Worm (Caenorhabditis elegans) whole organism, L4 larva: ENCODE results near the gene hgrs-1.

Experiments used
- D1046.2 ChIP-seq: fragments of 200-800 bp; sonication (Bioruptor generic); IDR thresholded peaks from 2 replicates; pipeline ENCODE4 v1.3.6; 2022; ENCODE audit warnings: missing genetic modification characterization, missing compliant biosample characterization
- F10B5.3 ChIP-seq: sonication (generic microtip); optimal IDR thresholded peaks from 2 replicates; lab custom pipeline; 2016; ENCODE audit warnings: mild to moderate bottlenecking, missing genetic modification characterization, missing compliant biosample characterization
- F26F4.8 ChIP-seq: fragments of 200-800 bp; sonication (Bioruptor generic); conservative IDR thresholded peaks from 2 replicates; pipeline ENCODE4 v1.3.6; 2022; ENCODE audit warnings: missing genetic modification characterization, missing compliant biosample characterization
- F44E2.7 ChIP-seq: fragments of 200-800 bp; sonication (Bioruptor generic); IDR thresholded peaks from 2 replicates; pipeline ENCODE4 v2.1.2; 2022; ENCODE audit warnings: missing genetic modification characterization, missing compliant biosample characterization
- T26A8.4 ChIP-seq: fragments of 200-800 bp; sonication (Bioruptor generic); IDR thresholded peaks from 2 replicates; pipeline ENCODE4 v1.3.6; 2022; ENCODE audit warnings: missing genetic modification characterization, missing compliant biosample characterization
- Y75B8A.6 ChIP-seq: fragments of 200-800 bp; sonication (Bioruptor generic); IDR thresholded peaks from 2 replicates; pipeline ENCODE4 v1.3.6; 2022; ENCODE audit warnings: missing genetic modification reagents, missing genetic modification characterization, missing compliant biosample characterization
- ZK337.2 ChIP-seq: fragments of 200-800 bp; sonication (Bioruptor generic); IDR thresholded peaks from 2 replicates; pipeline ENCODE4 v1.3.6; 2022; ENCODE audit warnings: missing genetic modification reagents, missing genetic modification characterization, missing compliant biosample characterization
- aly-2 ChIP-seq: sonication (generic microtip); optimal IDR thresholded peaks from 2 replicates; lab custom pipeline; 2018; ENCODE audit warnings: missing biosample characterization, missing genetic modification characterization
- ama-1 ChIP-seq: fragments of 150-350 bp; optimal IDR thresholded peaks from 2 replicates; lab custom pipeline; 2014; ENCODE audit warnings: inconsistent platforms, mixed read lengths
- ceh-20 ChIP-seq: fragments of 200-800 bp; sonication (Bioruptor generic); IDR thresholded peaks from 2 replicates; pipeline ENCODE4 v1.3.6; 2022; ENCODE audit warnings: missing genetic modification reagents, missing genetic modification characterization, missing compliant biosample characterization
- ceh-28 ChIP-seq: fragments of 150-350 bp; optimal IDR thresholded peaks from 2 replicates; lab custom pipeline; 2014; ENCODE audit warnings: missing biosample characterization, missing genetic modification reagents, missing genetic modification characterization
- ceh-44 ChIP-seq: fragments of 200-800 bp; sonication (Bioruptor generic); IDR thresholded peaks from 2 replicates; pipeline ENCODE4 v1.3.6; 2022; ENCODE audit warnings: missing genetic modification reagents, missing genetic modification characterization, missing compliant biosample characterization
- ceh-62 ChIP-seq: sonication (generic microtip); optimal IDR thresholded peaks from 2 replicates; lab custom pipeline; 2017; ENCODE audit warnings: missing biosample characterization, missing genetic modification characterization
- ceh-82 ChIP-seq: sonication (generic microtip); optimal IDR thresholded peaks from 2 replicates; lab custom pipeline; 2017; ENCODE audit warnings: missing biosample characterization, missing genetic modification characterization
- cey-2 ChIP-seq: sonication (generic microtip); optimal IDR thresholded peaks from 3 replicates; lab custom pipeline; 2017; ENCODE audit warnings: missing genetic modification characterization, mild to moderate bottlenecking, missing compliant biosample characterization, antibody characterized with exemption, borderline replicate concordance; ENCODE audit not compliant: insufficient read depth
- daf-19 ChIP-seq: fragments of 200-800 bp; sonication (Bioruptor generic); conservative IDR thresholded peaks from 2 replicates; pipeline ENCODE4 v1.3.6; 2022; ENCODE audit warnings: missing genetic modification characterization, missing compliant biosample characterization
- daf-8 ChIP-seq: fragments of 200-800 bp; sonication (Bioruptor generic); IDR thresholded peaks from 2 replicates; pipeline ENCODE4 v1.3.6; 2022; ENCODE audit warnings: missing genetic modification characterization, missing compliant biosample characterization
- dpl-1 ChIP-seq: fragments of 150-350 bp; optimal IDR thresholded peaks from 2 replicates; lab custom pipeline; 2014; ENCODE audit warnings: missing biosample characterization, missing genetic modification reagents, missing genetic modification characterization
- egl-43 ChIP-seq: fragments of 200-800 bp; sonication (Bioruptor generic); IDR thresholded peaks from 2 replicates; pipeline ENCODE4 v1.3.6; 2022; ENCODE audit warnings: missing genetic modification reagents, missing genetic modification characterization, missing compliant biosample characterization
- fos-1 ChIP-seq: fragments of 150-350 bp; optimal IDR thresholded peaks from 2 replicates; lab custom pipeline; 2014; ENCODE audit warnings: missing biosample characterization, missing genetic modification characterization
- gei-8 ChIP-seq: fragments of 200-800 bp; sonication (Bioruptor generic); optimal IDR thresholded peaks from 2 replicates; lab custom pipeline; 2018; ENCODE audit warnings: mild to moderate bottlenecking, missing genetic modification characterization, missing compliant biosample characterization
- hif-1 ChIP-seq, 2 experiments: sonication (generic microtip); optimal IDR thresholded peaks; 2 replicates each; lab custom pipeline; 2016 to 2017; ENCODE audit warnings: missing compliant biosample characterization in 2 of 2, missing genetic modification characterization in 2 of 2, missing genetic modification reagents in 2 of 2, missing genotype in 2 of 2, mild to moderate bottlenecking in 1 of 2
- hlh-30 ChIP-seq: sonication (generic microtip); optimal IDR thresholded peaks from 2 replicates; lab custom pipeline; 2017; ENCODE audit warnings: antibody characterized with exemption, mild to moderate bottlenecking, missing genetic modification characterization, missing compliant biosample characterization; ENCODE audit not compliant: insufficient read depth
- hmg-1.1 ChIP-seq: fragments of 200-800 bp; sonication (Bioruptor generic); IDR thresholded peaks from 2 replicates; pipeline ENCODE4 v1.3.6; 2022; ENCODE audit warnings: missing genetic modification reagents, missing genetic modification characterization, missing compliant biosample characterization
- lin-13 ChIP-seq: fragments of 150-350 bp; optimal IDR thresholded peaks from 2 replicates; lab custom pipeline; 2014; ENCODE audit warnings: missing biosample characterization, missing genetic modification reagents, missing genetic modification characterization
- lin-15B ChIP-seq: fragments of 150-350 bp; sonication (generic microtip); optimal IDR thresholded peaks from 3 replicates; lab custom pipeline; 2014; ENCODE audit warnings: missing biosample characterization, missing genetic modification characterization
- lin-29 ChIP-seq: fragments of 200-800 bp; sonication (Bioruptor generic); IDR thresholded peaks from 2 replicates; pipeline ENCODE4 v1.3.6; 2022; ENCODE audit warnings: missing genetic modification reagents, missing genetic modification characterization, missing compliant biosample characterization
- lsy-2 ChIP-seq, 2 experiments: fragments of 150-350 bp in 1 of 2; sonication (generic microtip) in 1 of 2; optimal IDR thresholded peaks; 2 replicates each; lab custom pipeline; 2014 to 2017; ENCODE audit warnings: missing biosample characterization in 2 of 2, missing genetic modification characterization in 2 of 2
- mdl-1 ChIP-seq, 2 experiments: fragments of 150-350 bp in 1 of 2; sonication (generic microtip) in 1 of 2; optimal IDR thresholded peaks; 2 replicates each; lab custom pipeline; 2014 to 2017; ENCODE audit warnings: missing biosample characterization in 2 of 2, missing genetic modification characterization in 2 of 2
- mdt-29 ChIP-seq: fragments of 200-800 bp; sonication (Bioruptor generic); IDR thresholded peaks from 2 replicates; pipeline ENCODE4 v1.3.6; 2022; ENCODE audit warnings: missing genetic modification reagents, missing genetic modification characterization, missing compliant biosample characterization
- nhr-25 ChIP-seq: sonication (generic microtip); optimal IDR thresholded peaks from 2 replicates; lab custom pipeline; 2017; ENCODE audit warnings: missing genetic modification characterization, mild to moderate bottlenecking, missing compliant biosample characterization, antibody characterized with exemption, moderate library complexity, borderline replicate concordance; ENCODE audit not compliant: insufficient read depth
- nhr-28 ChIP-seq: fragments of 150-350 bp; optimal IDR thresholded peaks from 2 replicates; lab custom pipeline; 2014; ENCODE audit warnings: missing biosample characterization, missing genetic modification characterization
- nhr-48 ChIP-seq: sonication (generic microtip); optimal IDR thresholded peaks from 2 replicates; lab custom pipeline; 2016; ENCODE audit warnings: mild to moderate bottlenecking, missing genetic modification characterization, missing compliant biosample characterization
- nhr-77 ChIP-seq: fragments of 150-350 bp; optimal IDR thresholded peaks from 2 replicates; lab custom pipeline; 2014; ENCODE audit warnings: missing biosample characterization, missing genetic modification characterization
- pha-4 ChIP-seq, 2 experiments: fragments of 150-350 bp in 1 of 2; fragments of 200-800 bp in 1 of 2; sonication (Bioruptor generic) in 1 of 2; IDR thresholded peaks in 1 of 2; optimal IDR thresholded peaks in 1 of 2; 2 replicates each; pipeline versions ENCODE4 v1.3.6 to Lab custom; 2014 to 2022; ENCODE audit warnings: missing genetic modification characterization in 2 of 2, missing genetic modification reagents in 2 of 2, missing biosample characterization in 1 of 2, missing compliant biosample characterization in 1 of 2
- rbr-2 ChIP-seq: sonication (generic microtip); optimal IDR thresholded peaks from 2 replicates; lab custom pipeline; 2016; ENCODE audit warnings: missing genotype, missing genetic modification characterization, missing compliant biosample characterization
- saeg-2 ChIP-seq: fragments of 200-800 bp; sonication (Bioruptor generic); IDR thresholded peaks from 2 replicates; pipeline ENCODE4 v1.3.6; 2022; ENCODE audit warnings: missing genetic modification reagents, missing genetic modification characterization, missing compliant biosample characterization
- sdz-12 ChIP-seq: fragments of 200-800 bp; sonication (Bioruptor generic); optimal IDR thresholded peaks from 2 replicates; lab custom pipeline; 2018; ENCODE audit warnings: mild to moderate bottlenecking, missing genetic modification characterization, missing compliant biosample characterization
- skn-1 ChIP-seq: fragments of 150-350 bp; optimal IDR thresholded peaks from 2 replicates; lab custom pipeline; 2014; ENCODE audit warnings: missing biosample characterization, missing genetic modification characterization
- tra-1 ChIP-seq: fragments of 200-800 bp; sonication (Bioruptor generic); IDR thresholded peaks from 2 replicates; pipeline ENCODE4 v1.3.6; 2022; ENCODE audit warnings: missing genetic modification reagents, missing genetic modification characterization, missing compliant biosample characterization
- unc-62 ChIP-seq, 3 experiments: fragments of 150-350 bp in 1 of 3; sonication (generic microtip); optimal IDR thresholded peaks in 2 of 3; peaks in 1 of 3; 1 replicate in 1 of 3; 2 replicates in 2 of 3; lab custom pipeline; 2014 to 2017; ENCODE audit warnings: missing biosample characterization in 3 of 3, missing genetic modification characterization in 3 of 3, missing genetic modification reagents in 3 of 3, missing genotype in 1 of 3
- vab-7 ChIP-seq: fragments of 200-800 bp; sonication (Bioruptor generic); IDR thresholded peaks from 2 replicates; pipeline ENCODE4 v1.3.6; 2022; ENCODE audit warnings: missing genetic modification reagents, missing genetic modification characterization, missing compliant biosample characterization
- zag-1 ChIP-seq: fragments of 150-350 bp; optimal IDR thresholded peaks from 2 replicates; lab custom pipeline; 2014; ENCODE audit warnings: missing biosample characterization, missing genetic modification characterization
- zip-11 ChIP-seq: fragments of 200-800 bp; sonication (Bioruptor generic); IDR thresholded peaks from 2 replicates; pipeline ENCODE4 v1.3.6; 2022; ENCODE audit warnings: missing genetic modification characterization, missing compliant biosample characterization
- zip-2 ChIP-seq: fragments of 150-350 bp; optimal IDR thresholded peaks from 2 replicates; lab custom pipeline; 2014; ENCODE audit warnings: missing biosample characterization, missing genetic modification characterization
- ztf-7 ChIP-seq: fragments of 150-350 bp; optimal IDR thresholded peaks from 2 replicates; lab custom pipeline; 2014; ENCODE audit warnings: missing biosample characterization, missing genetic modification characterization

The hgrs-1 gene

DNA sequence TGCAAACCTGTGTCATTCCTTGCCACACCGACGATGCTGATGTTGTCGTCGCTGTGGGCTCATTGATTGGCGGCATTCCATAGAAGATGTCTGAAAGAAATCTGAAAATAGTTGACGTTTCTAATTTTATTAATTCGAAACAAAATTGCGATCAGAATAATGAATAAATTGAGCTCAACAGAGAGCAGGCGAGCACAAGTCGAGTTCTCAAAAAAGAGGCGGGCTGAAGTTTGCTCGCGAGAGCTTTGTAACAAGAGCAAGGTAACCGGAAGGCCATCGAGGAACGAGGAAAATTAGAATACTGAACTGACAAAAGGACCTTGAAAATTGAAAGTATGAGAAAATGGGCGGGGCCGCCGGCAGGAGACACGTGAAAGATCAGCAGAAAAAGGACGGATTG, 30.7 kb upstream of the hgrs-1 start, which contains the start of gene nhr-66:
nhr-66 (minus strand) TSS at position 101 of the 400 bp plus-strand sequence.
- TF ChIP-seq lin-15B (tag; lab: Kevin White, UChicago) (no peak), lin-29 (GFP tag; lab: Robert Waterston, UW) (no peak), mdl-1 (tag; optimal IDR thresholded peaks at IDR 0.05; lab: Kevin White, UChicago) (no peak), gei-8 (GFP tag; lab: Kevin White, UChicago) (no peak), vab-7 (GFP tag; lab: Robert Waterston, UW) (no peak), ceh-82 (tag; lab: Kevin White, UChicago) (no peak), tra-1 (GFP tag; lab: Robert Waterston, UW) (no peak)
- TF ChIP-seq, all 104 proteins: peak for 0

DNA sequence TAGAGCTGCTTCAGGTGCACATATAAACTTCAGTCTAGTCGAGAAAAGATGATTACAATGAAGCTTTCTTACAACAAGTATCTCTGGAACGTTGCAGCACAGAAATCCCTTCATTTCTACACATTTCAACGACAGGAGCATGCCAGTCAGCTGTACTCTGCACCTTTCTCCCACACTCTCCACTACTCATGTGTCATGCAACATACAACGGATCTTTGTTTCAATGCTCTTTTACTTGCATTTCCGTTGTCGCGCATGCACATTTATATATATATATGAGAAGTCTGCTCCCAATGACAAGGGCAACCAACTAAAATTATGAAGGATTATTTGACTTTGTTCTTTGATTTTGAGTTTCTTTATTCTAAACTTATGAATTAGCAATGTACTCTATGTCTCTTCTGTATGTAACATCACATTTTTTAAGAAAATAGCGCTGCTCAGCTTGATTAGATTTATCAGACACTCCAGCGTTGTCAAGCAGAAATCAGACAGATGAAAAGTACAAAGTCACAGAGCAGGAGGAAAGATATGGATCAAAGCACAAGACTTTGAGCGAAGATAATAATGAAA, 29.4 kb upstream of the hgrs-1 start:
- no peak for TF ChIP-seq mdt-29
- peak in 1 of 2 experiments; percentile 94 for TF ChIP-seq unc-62 (GFP tag; optimal IDR thresholded peaks at IDR 0.05 in 1 of 2; lab: Kevin White, UChicago)
- TF ChIP-seq unc-62 (tag; optimal IDR thresholded peaks at IDR 0.05; lab: Kevin White, UChicago): no peak
- TF ChIP-seq hlh-30 (tag; lab: Kevin White, UChicago): peak; percentile 14
- TF ChIP-seq daf-8 (GFP tag; lab: Robert Waterston, UW): no peak

DNA sequence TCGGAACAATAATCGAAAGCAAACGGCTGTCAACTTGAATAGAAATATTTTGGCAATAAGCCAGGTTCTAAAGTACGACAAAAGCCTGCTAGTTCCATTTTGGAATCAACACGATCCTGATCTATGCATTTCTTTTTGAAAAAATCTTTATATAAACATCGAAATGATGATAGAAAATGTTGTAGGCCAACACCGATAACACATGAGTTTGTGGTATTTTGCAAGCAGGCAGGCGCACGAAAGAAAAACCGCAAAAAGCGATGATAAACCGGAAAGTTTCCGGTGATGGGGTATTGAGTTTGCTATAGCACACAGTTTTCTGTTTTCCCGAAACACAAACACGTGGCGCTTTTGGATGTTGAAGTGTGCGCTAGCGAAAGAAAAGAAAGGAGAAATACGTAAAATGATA, 28.2 kb upstream of the hgrs-1 start:
- TF ChIP-seq D1046.2: no peak
- TF ChIP-seq gei-8 (GFP tag; lab: Kevin White, UChicago): no peak
- TF ChIP-seq nhr-48 (tag; lab: Kevin White, UChicago): no peak
- no peak for TF ChIP-seq Y75B8A.6 (GFP tag; lab: Robert Waterston, UW)
- TF ChIP-seq nhr-28 (tag; lab: Kevin White, UChicago): peak; percentile 84
- peak; percentile 50 for TF ChIP-seq nhr-77
- no peak for TF ChIP-seq ceh-44
- no peak for TF ChIP-seq lin-13 (GFP tag; lab: Kevin White, UChicago)
- no peak for TF ChIP-seq lin-15B (tag; lab: Kevin White, UChicago)
- TF ChIP-seq skn-1 (tag; lab: Kevin White, UChicago): no peak
- no peak for TF ChIP-seq ceh-20 (GFP tag; lab: Robert Waterston, UW)
- TF ChIP-seq daf-8 (GFP tag; lab: Robert Waterston, UW): no peak
- no peak for TF ChIP-seq lsy-2 (tag; optimal IDR thresholded peaks at IDR 0.05; lab: Kevin White, UChicago)
- no peak for TF ChIP-seq pha-4 (GFP tag; IDR thresholded peaks at IDR 0.05; lab: Robert Waterston, UW)
- TF ChIP-seq pha-4 (tag; optimal IDR thresholded peaks at IDR 0.05; lab: Kevin White, UChicago): no peak
- no peak for TF ChIP-seq F44E2.7 (GFP tag; lab: Robert Waterston, UW)
- no peak for TF ChIP-seq ama-1
- TF ChIP-seq sdz-12 (GFP tag; lab: Kevin White, UChicago): no peak
- TF ChIP-seq zag-1 (tag; lab: Kevin White, UChicago): no peak
- TF ChIP-seq saeg-2: no peak
- TF ChIP-seq zip-11 (GFP tag; lab: Robert Waterston, UW): no peak
- TF ChIP-seq egl-43: no peak
- no peak for TF ChIP-seq daf-19 (GFP tag; lab: Robert Waterston, UW)
- no peak for TF ChIP-seq cey-2 (tag; lab: Kevin White, UChicago)
- no peak for TF ChIP-seq T26A8.4 (GFP tag; lab: Robert Waterston, UW)
- TF ChIP-seq hif-1 (tag; optimal IDR thresholded peaks at IDR 0.05; lab: Kevin White, UChicago): no peak
- TF ChIP-seq zip-2 (tag; lab: Kevin White, UChicago): no peak
- no peak for TF ChIP-seq ceh-28 (tag; lab: Kevin White, UChicago)
- TF ChIP-seq nhr-25 (tag; lab: Kevin White, UChicago): no peak
- TF ChIP-seq aly-2: no peak
- no peak for TF ChIP-seq rbr-2 (tag; lab: Kevin White, UChicago)
- no peak for TF ChIP-seq ZK337.2 (GFP tag; lab: Robert Waterston, UW)
- no peak for TF ChIP-seq F10B5.3 (tag; lab: Kevin White, UChicago)
- no peak for TF ChIP-seq dpl-1
- TF ChIP-seq F26F4.8 (GFP tag; lab: Robert Waterston, UW): no peak
- no peak for TF ChIP-seq hmg-1.1 (GFP tag; lab: Robert Waterston, UW)
- no peak for TF ChIP-seq fos-1 (tag; lab: Kevin White, UChicago)
- no peak for TF ChIP-seq ztf-7 (tag; lab: Kevin White, UChicago)
- TF ChIP-seq ceh-62 (tag; lab: Kevin White, UChicago): no peak
